Worm (Caenorhabditis elegans): ENCODE measurements around the gene Y49F6A.12.

- no peak for TF ChIP-seq nhr-23 (tag; optimal IDR thresholded peaks at IDR 0.05)
- no peak for TF ChIP-seq lin-39 (tag; optimal IDR thresholded peaks at IDR 0.05)
- no peak for TF ChIP-seq skn-1 (tag; optimal IDR thresholded peaks at IDR 0.05)
- no peak for TF ChIP-seq aly-2 (tag; optimal IDR thresholded peaks at IDR 0.05)
- no peak for TF ChIP-seq nhr-10 (tag; optimal IDR thresholded peaks at IDR 0.05)
- no peak for TF ChIP-seq ama-1 (optimal IDR thresholded peaks at IDR 0.05)
- no peak for TF ChIP-seq lin-13 (GFP tag; optimal IDR thresholded peaks at IDR 0.05)
Observed at ce11 chrII:3570927-3571538, 24.4 kb upstream of the Y49F6A.12 start, which contains the start of the genes clec-128 and clec-129.
